Worm (Caenorhabditis elegans): ENCODE measurements around the gene slcf-1.
A peak's percentile ranks its signal among the peaks of the same experiment; 100 is the strongest.

slcf-1 gene

DNA sequence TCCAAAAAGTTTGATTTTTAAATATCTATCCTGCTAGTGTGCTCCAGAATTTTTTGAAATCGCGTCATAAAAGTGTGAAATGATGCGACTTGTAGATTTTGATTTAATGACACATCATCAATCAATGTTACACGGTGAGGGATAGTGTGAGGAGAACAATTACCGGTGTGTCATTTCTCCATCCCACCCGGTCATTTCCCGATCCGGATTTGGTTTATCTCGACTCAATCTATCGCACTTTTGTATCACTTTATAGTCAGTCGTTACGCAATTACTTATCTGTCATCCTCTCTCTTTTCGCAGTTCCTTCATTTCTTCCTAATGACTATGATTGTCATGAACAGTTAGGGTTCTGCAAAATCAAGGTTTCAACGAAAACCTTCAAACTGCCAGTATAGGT is 8.9 kb upstream of the slcf-1 start:
- TF ChIP-seq nhr-2 (tag; optimal IDR thresholded peaks at IDR 0.05) (peak; percentile 69), ceh-83 (GFP tag; optimal IDR thresholded peaks at IDR 0.05) (no peak), elt-1 (tag; optimal IDR thresholded peaks at IDR 0.05; ENCODE audit: borderline replicate concordance, insufficient read depth) (peak; percentile 91), unc-62 (GFP tag; optimal IDR thresholded peaks at IDR 0.05) (peak; percentile 92), cnd-1 (tag; optimal IDR thresholded peaks at IDR 0.05) (no peak)

DNA sequence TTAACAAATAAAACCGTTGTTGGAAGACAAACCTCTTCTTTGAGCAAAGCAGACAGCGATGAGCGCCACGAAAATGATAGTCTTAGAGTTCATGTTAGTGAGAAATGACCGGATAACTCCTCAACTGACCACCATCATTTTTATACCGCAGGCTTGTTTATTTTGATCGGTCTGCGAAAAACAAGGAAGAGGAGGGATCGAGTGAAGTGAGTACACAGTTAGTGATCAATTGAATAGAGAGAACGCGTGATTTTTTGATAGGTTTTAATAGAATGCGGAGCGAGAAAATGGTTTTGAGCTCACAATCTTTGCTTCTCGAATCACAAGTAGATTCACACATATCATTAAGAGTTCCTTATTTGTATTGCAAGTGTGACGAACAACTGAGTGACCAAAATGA is 7.8 kb upstream of the slcf-1 start, which contains the start of gene F14F3.4:
F14F3.4 (minus strand) TSS at position 101 of the 400 bp plus-strand sequence.
- TF ChIP-seq hlh-1 (tag; optimal IDR thresholded peaks at IDR 0.05) (no peak), ces-1 (GFP tag; optimal IDR thresholded peaks at IDR 0.05) (no peak), lsy-2 (tag; optimal IDR thresholded peaks at IDR 0.05) (no peak), lin-13 (tag; optimal IDR thresholded peaks at IDR 0.05) (no peak), blmp-1 (tag; optimal IDR thresholded peaks at IDR 0.05) (no peak), mab-5 (tag; optimal IDR thresholded peaks at IDR 0.05) (no peak), unc-120 (tag; optimal IDR thresholded peaks at IDR 0.05; ENCODE audit: poor library complexity, severe bottlenecking) (no peak), sem-2 (GFP tag; optimal IDR thresholded peaks at IDR 0.05) (no peak), lin-32 (GFP tag; optimal IDR thresholded peaks at IDR 0.05) (no peak), nhr-2 (tag; optimal IDR thresholded peaks at IDR 0.05) (no peak), ceh-43 (GFP tag; optimal IDR thresholded peaks at IDR 0.05) (no peak), nhr-237 (tag; optimal IDR thresholded peaks at IDR 0.05) (no peak), cnd-1 (tag; optimal IDR thresholded peaks at IDR 0.05) (no peak), nhr-12 (tag; optimal IDR thresholded peaks at IDR 0.05) (no peak), nhr-76 (tag; optimal IDR thresholded peaks at IDR 0.05) (no peak), mep-1 (tag; optimal IDR thresholded peaks at IDR 0.05) (no peak), sptf-1 (tag; optimal IDR thresholded peaks at IDR 0.05) (no peak), nhr-28 (tag; optimal IDR thresholded peaks at IDR 0.05) (no peak), M03D4.4 (tag; optimal IDR thresholded peaks at IDR 0.05) (no peak), ztf-11 (tag; optimal IDR thresholded peaks at IDR 0.05) (no peak)

DNA sequence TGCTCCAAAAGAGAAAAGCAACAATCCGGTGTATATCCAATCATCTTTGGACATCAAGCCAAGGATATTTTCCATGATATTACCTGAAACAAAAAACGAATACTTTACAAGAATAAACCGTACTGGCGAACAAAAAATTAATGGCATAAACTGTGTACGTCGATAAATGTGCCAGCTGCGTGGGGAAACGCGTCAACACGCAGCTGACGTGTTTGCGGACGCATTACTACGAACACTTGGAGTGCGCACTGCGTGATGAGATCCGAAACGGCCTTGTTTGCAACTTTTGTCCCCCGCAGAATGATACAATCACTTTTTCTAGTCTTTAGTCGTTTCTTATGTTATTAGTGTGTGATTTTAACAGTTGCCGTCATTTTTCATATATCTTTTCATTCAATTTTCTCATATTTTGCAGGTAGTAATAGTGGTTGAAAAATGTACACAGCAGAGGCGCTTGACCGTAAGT is 4.6 kb upstream of the slcf-1 start, which contains the start of the genes mboa-7 and git-1:
mboa-7 (minus strand) TSS at position 83 of the 466 bp plus-strand sequence.
git-1 (plus strand) TSS at position 416 of the 466 bp plus-strand sequence.
- no peak for TF ChIP-seq unc-62 (GFP tag; optimal IDR thresholded peaks at IDR 0.05)
- TF ChIP-seq mep-1 (tag; optimal IDR thresholded peaks at IDR 0.05): peak; percentile 68
- TF ChIP-seq tbx-8 (GFP tag; optimal IDR thresholded peaks at IDR 0.05): no peak
- TF ChIP-seq elt-3 (tag; optimal IDR thresholded peaks at IDR 0.05): no peak
- TF ChIP-seq lin-32 (GFP tag; optimal IDR thresholded peaks at IDR 0.05): peak; percentile 49
- TF ChIP-seq lsy-2 (tag; optimal IDR thresholded peaks at IDR 0.05): peak; percentile 2
- no peak for TF ChIP-seq nhr-2 (tag; optimal IDR thresholded peaks at IDR 0.05)
- no peak for TF ChIP-seq snpc-4 (tag; optimal IDR thresholded peaks at IDR 0.05)
- TF ChIP-seq blmp-1 (tag; optimal IDR thresholded peaks at IDR 0.05): no peak
- no peak for TF ChIP-seq nhr-28 (tag; optimal IDR thresholded peaks at IDR 0.05)
- TF ChIP-seq nhr-237 (tag; optimal IDR thresholded peaks at IDR 0.05): no peak
- TF ChIP-seq pha-4 (tag; optimal IDR thresholded peaks at IDR 0.05): peak; percentile 37
- TF ChIP-seq zip-8 (tag; optimal IDR thresholded peaks at IDR 0.05): no peak
- no peak for TF ChIP-seq cnd-1 (tag; optimal IDR thresholded peaks at IDR 0.05)
- no peak for TF ChIP-seq ham-2 (GFP tag; optimal IDR thresholded peaks at IDR 0.05)
- TF ChIP-seq nhr-76 (tag; optimal IDR thresholded peaks at IDR 0.05): no peak
- peak; percentile 76 for TF ChIP-seq lin-13 (tag; optimal IDR thresholded peaks at IDR 0.05)
- no peak for TF ChIP-seq nhr-12 (tag; optimal IDR thresholded peaks at IDR 0.05)
- peak; percentile 66 for TF ChIP-seq hlh-1 (tag; optimal IDR thresholded peaks at IDR 0.05)
- no peak for TF ChIP-seq bed-3 (GFP tag; optimal IDR thresholded peaks at IDR 0.05)
- TF ChIP-seq mls-2 (tag; optimal IDR thresholded peaks at IDR 0.05): peak; percentile 42
- TF ChIP-seq ceh-39 (tag; optimal IDR thresholded peaks at IDR 0.05): no peak
- TF ChIP-seq mab-5 (tag; optimal IDR thresholded peaks at IDR 0.05): no peak
- no peak for TF ChIP-seq drap-1 (GFP tag; optimal IDR thresholded peaks at IDR 0.05)
- peak; percentile 52 for TF ChIP-seq sptf-1 (tag; optimal IDR thresholded peaks at IDR 0.05)
- TF ChIP-seq ztf-11 (tag; optimal IDR thresholded peaks at IDR 0.05): no peak
- peak; percentile 38 for TF ChIP-seq unc-120 (tag; optimal IDR thresholded peaks at IDR 0.05; ENCODE audit: poor library complexity, severe bottlenecking)
- TF ChIP-seq ceh-43 (GFP tag; optimal IDR thresholded peaks at IDR 0.05): no peak
- TF ChIP-seq elt-1 (tag; optimal IDR thresholded peaks at IDR 0.05; ENCODE audit: borderline replicate concordance, insufficient read depth): no peak
- peak; percentile 59 for TF ChIP-seq M03D4.4 (tag; optimal IDR thresholded peaks at IDR 0.05)
- TF ChIP-seq ces-1 (GFP tag; optimal IDR thresholded peaks at IDR 0.05): peak; percentile 9
- TF ChIP-seq sem-2 (GFP tag; optimal IDR thresholded peaks at IDR 0.05): no peak

DNA sequence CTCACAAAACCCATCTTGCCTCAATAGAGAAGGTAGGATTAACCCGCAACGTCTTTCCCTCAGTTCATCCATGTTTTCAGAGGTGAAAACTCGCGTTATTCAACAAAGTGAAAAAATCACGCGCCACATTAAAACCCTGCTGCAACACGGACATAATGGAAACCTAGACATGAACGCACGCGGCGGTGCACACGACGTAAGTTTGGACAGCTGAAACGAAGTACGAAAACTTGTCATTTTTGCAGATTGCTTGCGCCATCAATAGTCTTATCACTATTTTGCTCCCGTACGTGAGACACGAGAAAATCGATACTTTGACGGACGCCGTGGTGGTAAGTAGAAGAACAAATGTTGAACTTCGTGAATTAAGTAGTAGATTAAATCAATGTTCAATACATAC is 1.7 kb upstream of the slcf-1 start:
- no peak for TF ChIP-seq ham-2 (GFP tag; optimal IDR thresholded peaks at IDR 0.05)
- TF ChIP-seq nhr-237 (tag; optimal IDR thresholded peaks at IDR 0.05): no peak
- no peak for TF ChIP-seq elt-1 (tag; optimal IDR thresholded peaks at IDR 0.05; ENCODE audit: borderline replicate concordance, insufficient read depth)
- no peak for TF ChIP-seq M03D4.4 (tag; optimal IDR thresholded peaks at IDR 0.05)
- TF ChIP-seq nhr-28 (tag; optimal IDR thresholded peaks at IDR 0.05): no peak
- TF ChIP-seq nhr-76 (tag; optimal IDR thresholded peaks at IDR 0.05): no peak
- no peak for TF ChIP-seq blmp-1 (tag; optimal IDR thresholded peaks at IDR 0.05)
- no peak for TF ChIP-seq pha-4 (tag; optimal IDR thresholded peaks at IDR 0.05)
- no peak for TF ChIP-seq bed-3 (GFP tag; optimal IDR thresholded peaks at IDR 0.05)
